Worm (Caenorhabditis elegans) whole organism, L1 larva: ENCODE results near the gene lec-10.
A peak's percentile ranks its signal among the peaks of the same experiment; 100 is the strongest.

Experiments
- C04F5.9 ChIP-seq: sonication (generic microtip); optimal IDR thresholded peaks from 2 replicates; lab custom pipeline; 2016; ENCODE audit warnings: missing genetic modification characterization, missing compliant biosample characterization
- C34B4.2 ChIP-seq: sonication (generic microtip); optimal IDR thresholded peaks from 2 replicates; lab custom pipeline; 2017; ENCODE audit warnings: mild to moderate bottlenecking, missing genetic modification characterization, missing compliant biosample characterization
- Y116A8C.19 ChIP-seq: sonication (generic microtip); optimal IDR thresholded peaks from 2 replicates; lab custom pipeline; 2016; ENCODE audit warnings: missing compliant biosample characterization, missing genetic modification characterization, borderline replicate concordance
- alr-1 ChIP-seq: fragments of 200-800 bp; sonication (Bioruptor generic); optimal IDR thresholded peaks from 2 replicates; lab custom pipeline; 2018; ENCODE audit warnings: borderline replicate concordance, mild to moderate bottlenecking, missing genetic modification characterization, missing compliant biosample characterization
- aly-2 ChIP-seq: fragments of 150-350 bp; optimal IDR thresholded peaks from 2 replicates; lab custom pipeline; 2014; ENCODE audit warnings: missing biosample characterization, missing genetic modification characterization
- ama-1 ChIP-seq: fragments of 150-350 bp; optimal IDR thresholded peaks from 2 replicates; lab custom pipeline; 2014
- ceh-8 ChIP-seq: fragments of 200-800 bp; sonication (Bioruptor generic); optimal IDR thresholded peaks from 2 replicates; lab custom pipeline; 2018; ENCODE audit warnings: mild to moderate bottlenecking, missing genetic modification characterization, moderate library complexity, missing compliant biosample characterization
- ceh-88 ChIP-seq: fragments of 200-800 bp; sonication (Bioruptor generic); IDR thresholded peaks from 2 replicates; pipeline ENCODE4 v1.3.6; 2022; ENCODE audit warnings: missing genetic modification characterization, missing compliant biosample characterization
- ces-1 ChIP-seq: fragments of 150-350 bp; optimal IDR thresholded peaks from 2 replicates; lab custom pipeline; 2014; ENCODE audit warnings: missing biosample characterization, missing genetic modification reagents, missing genetic modification characterization
- dsc-1 ChIP-seq: sonication (generic microtip); optimal IDR thresholded peaks from 2 replicates; lab custom pipeline; 2016; ENCODE audit warnings: mild to moderate bottlenecking, missing genetic modification characterization, missing compliant biosample characterization
- efl-1 ChIP-seq, 4 experiments: fragments of 150-350 bp; optimal IDR thresholded peaks in 3 of 4; peaks in 1 of 4; 1 replicate in 1 of 4; 2 replicates in 3 of 4; lab custom pipeline; 2014; ENCODE audit warnings: missing biosample characterization in 2 of 4, missing genetic modification characterization in 2 of 4, missing genetic modification reagents in 2 of 4
- efl-3 ChIP-seq: fragments of 200-800 bp; sonication (Bioruptor generic); optimal IDR thresholded peaks from 2 replicates; lab custom pipeline; 2018; ENCODE audit warnings: mild to moderate bottlenecking, missing genetic modification characterization, missing compliant biosample characterization
- egl-27 ChIP-seq, 2 experiments: fragments of 150-350 bp in 1 of 2; sonication (generic microtip); optimal IDR thresholded peaks; 3 replicates each; lab custom pipeline; 2017 to 2018; ENCODE audit warnings: missing biosample characterization in 2 of 2, missing genetic modification characterization in 2 of 2, missing genetic modification reagents in 2 of 2
- elt-2 ChIP-seq: sonication (generic microtip); optimal IDR thresholded peaks from 2 replicates; lab custom pipeline; 2016; ENCODE audit warnings: missing genetic modification characterization, mild to moderate bottlenecking, inconsistent platforms, missing compliant biosample characterization, missing genetic modification reagents
- fkh-10 ChIP-seq: sonication (generic microtip); optimal IDR thresholded peaks from 2 replicates; lab custom pipeline; 2017; ENCODE audit warnings: missing biosample characterization, missing genetic modification reagents, missing genetic modification characterization
- fkh-4 ChIP-seq: sonication (generic microtip); optimal IDR thresholded peaks from 2 replicates; lab custom pipeline; 2016; ENCODE audit warnings: missing compliant biosample characterization, missing genetic modification characterization, borderline replicate concordance
- fkh-8 ChIP-seq: sonication (generic microtip); optimal IDR thresholded peaks from 2 replicates; lab custom pipeline; 2016; ENCODE audit warnings: mild to moderate bottlenecking, missing genetic modification characterization, missing compliant biosample characterization
- fos-1 ChIP-seq: fragments of 150-350 bp; optimal IDR thresholded peaks from 2 replicates; lab custom pipeline; 2014; ENCODE audit warnings: missing biosample characterization, missing genetic modification characterization
- grh-1 ChIP-seq: fragments of 200-800 bp; sonication (Bioruptor generic); IDR thresholded peaks from 2 replicates; pipeline ENCODE4 v1.3.6; 2022; ENCODE audit warnings: missing genetic modification reagents, missing genetic modification characterization, missing compliant biosample characterization
- hpl-2 ChIP-seq: fragments of 150-350 bp; optimal IDR thresholded peaks from 2 replicates; lab custom pipeline; 2014; ENCODE audit warnings: missing biosample characterization, missing genetic modification reagents, missing genetic modification characterization
- irx-1 ChIP-seq: sonication (generic microtip); optimal IDR thresholded peaks from 2 replicates; lab custom pipeline; 2016; ENCODE audit warnings: missing genetic modification characterization, missing compliant biosample characterization
- isw-1 ChIP-seq: fragments of 200-800 bp; sonication (Bioruptor generic); IDR thresholded peaks from 2 replicates; pipeline ENCODE4 v1.3.6; 2022; ENCODE audit warnings: missing genetic modification characterization, missing compliant biosample characterization
- lin-13 ChIP-seq: fragments of 150-350 bp; optimal IDR thresholded peaks from 2 replicates; lab custom pipeline; 2014; ENCODE audit warnings: missing biosample characterization, missing genetic modification reagents, missing genetic modification characterization
- lin-15B ChIP-seq: fragments of 150-350 bp; sonication (generic microtip); optimal IDR thresholded peaks from 3 replicates; lab custom pipeline; 2014; ENCODE audit warnings: missing biosample characterization, missing genetic modification characterization
- lin-35 ChIP-seq, 2 experiments: fragments of 150-350 bp; optimal IDR thresholded peaks; 2 replicates each; lab custom pipeline; 2014; ENCODE audit warnings: missing biosample characterization in 2 of 2, missing genetic modification characterization in 2 of 2, missing genetic modification reagents in 2 of 2
- lin-39 ChIP-seq: fragments of 150-350 bp; optimal IDR thresholded peaks from 2 replicates; lab custom pipeline; 2014; ENCODE audit warnings: missing biosample characterization, missing genetic modification reagents, missing genetic modification characterization
- lir-3 ChIP-seq: sonication (generic microtip); optimal IDR thresholded peaks from 2 replicates; lab custom pipeline; 2016; ENCODE audit warnings: mild to moderate bottlenecking, missing genetic modification characterization, moderate library complexity, missing compliant biosample characterization; ENCODE audit not compliant: poor library complexity
- lsy-2 ChIP-seq, 2 experiments: fragments of 150-350 bp; optimal IDR thresholded peaks; 2 replicates each; lab custom pipeline; 2014; ENCODE audit warnings: missing biosample characterization in 2 of 2, missing genetic modification characterization in 2 of 2
- mab-9 ChIP-seq: fragments of 200-800 bp; sonication (Bioruptor generic); IDR thresholded peaks from 2 replicates; pipeline ENCODE4 v1.3.6; 2022; ENCODE audit warnings: missing genetic modification reagents, missing genetic modification characterization, missing compliant biosample characterization
- mef-2 ChIP-seq: fragments of 150-350 bp; optimal IDR thresholded peaks from 2 replicates; lab custom pipeline; 2014; ENCODE audit warnings: missing biosample characterization, missing genetic modification characterization
- nhr-11 ChIP-seq: fragments of 150-350 bp; optimal IDR thresholded peaks from 2 replicates; lab custom pipeline; 2014; ENCODE audit warnings: missing biosample characterization, missing genetic modification characterization
- nhr-12 ChIP-seq: sonication (generic microtip); optimal IDR thresholded peaks from 2 replicates; lab custom pipeline; 2017; ENCODE audit warnings: missing biosample characterization, missing genetic modification characterization
- nhr-20 ChIP-seq: sonication (generic microtip); optimal IDR thresholded peaks from 2 replicates; lab custom pipeline; 2016; ENCODE audit warnings: mild to moderate bottlenecking, missing genetic modification characterization, missing compliant biosample characterization
- nhr-47 ChIP-seq: sonication (generic microtip); optimal IDR thresholded peaks from 2 replicates; lab custom pipeline; 2016; ENCODE audit warnings: mild to moderate bottlenecking, missing genetic modification characterization, moderate library complexity, missing compliant biosample characterization
- nhr-71 ChIP-seq: sonication (generic microtip); optimal IDR thresholded peaks from 2 replicates; lab custom pipeline; 2016; ENCODE audit warnings: mild to moderate bottlenecking, missing genetic modification characterization, moderate library complexity, missing compliant biosample characterization
- nhr-76 ChIP-seq: sonication (generic microtip); optimal IDR thresholded peaks from 2 replicates; lab custom pipeline; 2017; ENCODE audit warnings: missing biosample characterization, missing genetic modification characterization
- nhr-77 ChIP-seq: fragments of 150-350 bp; optimal IDR thresholded peaks from 2 replicates; lab custom pipeline; 2014; ENCODE audit warnings: missing biosample characterization, missing genetic modification characterization
- pax-3 ChIP-seq: fragments of 200-800 bp; sonication (Bioruptor generic); optimal IDR thresholded peaks from 2 replicates; lab custom pipeline; 2018; ENCODE audit warnings: mild to moderate bottlenecking, missing genetic modification characterization, moderate library complexity, missing compliant biosample characterization
- rnt-1 ChIP-seq: sonication (generic microtip); optimal IDR thresholded peaks from 2 replicates; lab custom pipeline; 2016; ENCODE audit warnings: mild to moderate bottlenecking, missing genetic modification characterization, moderate library complexity, missing compliant biosample characterization
- sox-4 ChIP-seq: sonication (generic microtip); optimal IDR thresholded peaks from 2 replicates; lab custom pipeline; 2016; ENCODE audit warnings: missing genetic modification characterization, missing compliant biosample characterization
- sptf-1 ChIP-seq: fragments of 150-350 bp; optimal IDR thresholded peaks from 2 replicates; lab custom pipeline; 2014; ENCODE audit warnings: missing biosample characterization, missing genetic modification characterization
- swsn-7 ChIP-seq: sonication (generic microtip); optimal IDR thresholded peaks from 2 replicates; lab custom pipeline; 2016; ENCODE audit warnings: missing genetic modification characterization, missing compliant biosample characterization
- tbx-2 ChIP-seq: sonication (generic microtip); optimal IDR thresholded peaks from 2 replicates; lab custom pipeline; 2016; ENCODE audit warnings: missing genetic modification characterization, missing compliant biosample characterization
- tlp-1 ChIP-seq: fragments of 150-350 bp; optimal IDR thresholded peaks from 2 replicates; lab custom pipeline; 2014; ENCODE audit warnings: missing biosample characterization, missing genetic modification characterization
- unc-130 ChIP-seq: fragments of 150-350 bp; optimal IDR thresholded peaks from 2 replicates; lab custom pipeline; 2017; ENCODE audit warnings: missing biosample characterization, missing genetic modification characterization, inconsistent platforms
- unc-30 ChIP-seq: sonication (generic microtip); optimal IDR thresholded peaks from 2 replicates; lab custom pipeline; 2017; ENCODE audit warnings: missing biosample characterization, missing genetic modification characterization
- unc-62 ChIP-seq: fragments of 150-350 bp; optimal IDR thresholded peaks from 2 replicates; lab custom pipeline; 2014; ENCODE audit warnings: missing biosample characterization, missing genetic modification reagents, missing genetic modification characterization
- unc-86 ChIP-seq: sonication (generic microtip); optimal IDR thresholded peaks from 2 replicates; lab custom pipeline; 2016; ENCODE audit warnings: missing genetic modification characterization, missing compliant biosample characterization
- unc-98 ChIP-seq: fragments of 200-800 bp; sonication (Bioruptor generic); IDR thresholded peaks from 2 replicates; pipeline ENCODE4 v1.3.6; 2022; ENCODE audit warnings: missing genetic modification characterization, missing compliant biosample characterization
- vab-15 ChIP-seq: sonication (generic microtip); optimal IDR thresholded peaks from 2 replicates; lab custom pipeline; 2017; ENCODE audit warnings: missing genotype, mild to moderate bottlenecking, missing genetic modification characterization, missing compliant biosample characterization
- zag-1 ChIP-seq: fragments of 150-350 bp; optimal IDR thresholded peaks from 2 replicates; lab custom pipeline; 2014; ENCODE audit warnings: missing biosample characterization, missing genetic modification characterization
- ztf-4 ChIP-seq: fragments of 150-350 bp; optimal IDR thresholded peaks from 2 replicates; lab custom pipeline; 2014; ENCODE audit warnings: missing biosample characterization, missing genetic modification characterization

Gene lec-10

DNA sequence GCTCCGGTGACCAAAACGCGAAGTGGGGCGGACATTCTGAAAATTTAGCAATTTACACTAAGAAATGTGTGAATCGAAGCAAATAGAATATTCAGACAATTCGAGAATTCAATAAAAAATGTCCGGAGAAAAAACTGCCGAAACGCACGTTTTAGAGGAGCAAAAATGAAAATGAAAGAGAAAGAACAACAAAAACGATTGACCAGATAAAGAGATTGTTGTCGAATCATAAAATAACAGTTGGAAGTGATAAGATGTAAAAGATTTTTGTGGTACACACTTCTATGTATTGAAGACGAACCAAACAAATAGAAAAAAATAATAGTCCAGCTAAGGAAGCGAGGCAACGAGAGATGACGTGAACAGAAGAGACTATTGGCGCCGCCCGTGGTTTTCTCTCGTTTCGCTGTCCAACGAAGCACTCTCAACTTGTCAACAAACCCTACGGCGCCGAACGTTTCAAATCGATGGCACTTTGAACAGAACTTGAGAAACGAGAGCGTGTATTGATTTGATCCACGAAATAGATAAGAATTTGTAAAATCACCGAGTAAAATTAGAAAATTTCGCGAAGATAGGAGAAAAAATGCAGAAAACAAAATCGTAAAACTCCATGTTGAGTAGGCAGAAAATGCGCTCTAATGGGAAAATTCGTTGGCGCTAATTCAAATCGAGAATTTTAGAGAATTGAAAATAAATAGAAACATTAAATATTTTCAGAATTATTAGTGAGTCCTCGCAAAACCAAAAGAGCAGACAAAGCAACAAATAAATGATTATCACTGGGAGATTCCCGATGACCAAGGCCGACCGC, 27.8 kb upstream of the lec-10 start, which contains the start of gene mdh-1 (continued):
- no peak for TF ChIP-seq nhr-20 (tag; lab: Kevin White, UChicago)
- TF ChIP-seq lin-35 (GFP tag; optimal IDR thresholded peaks at IDR 0.05; lab: Kevin White, UChicago), result peak; percentile 30 to 71
- no peak for TF ChIP-seq swsn-7
- TF ChIP-seq mef-2 (tag; lab: Kevin White, UChicago), result no peak
- no peak for TF ChIP-seq lin-15B (tag; lab: Kevin White, UChicago)
- no peak for TF ChIP-seq nhr-12 (tag; lab: Kevin White, UChicago)
- TF ChIP-seq efl-1 (optimal IDR thresholded peaks at IDR 0.05; lab: Kevin White, UChicago), result peak in 1 of 2 experiments; percentile 75
- TF ChIP-seq efl-1 (GFP tag; optimal IDR thresholded peaks at IDR 0.05 in 1 of 2; lab: Kevin White, UChicago), result peak; percentile 72 to 96
- TF ChIP-seq fkh-4 (tag; lab: Kevin White, UChicago), result no peak
- no peak for TF ChIP-seq unc-86 (tag; lab: Kevin White, UChicago)
- peak; percentile 33 for TF ChIP-seq fkh-8 (tag; lab: Kevin White, UChicago)
- no peak for TF ChIP-seq Y116A8C.19 (tag; lab: Kevin White, UChicago)
- TF ChIP-seq ztf-4 (tag; lab: Kevin White, UChicago), result no peak
- no peak for TF ChIP-seq lsy-2 (tag; optimal IDR thresholded peaks at IDR 0.05; lab: Kevin White, UChicago)
- TF ChIP-seq tlp-1 (tag; lab: Kevin White, UChicago), result no peak
- TF ChIP-seq alr-1 (tag; lab: Kevin White, UChicago), result no peak
- TF ChIP-seq egl-27 (tag; optimal IDR thresholded peaks at IDR 0.05; lab: Kevin White, UChicago), result peak in 1 of 2 experiments; percentile 25
- TF ChIP-seq fkh-10 (GFP tag; lab: Kevin White, UChicago), result no peak
- TF ChIP-seq mab-9 (GFP tag; lab: Robert Waterston, UW), result no peak
- TF ChIP-seq vab-15, result no peak
- TF ChIP-seq sox-4 (tag; lab: Kevin White, UChicago), result no peak
- no peak for TF ChIP-seq lin-39 (tag; lab: Kevin White, UChicago)
- no peak for TF ChIP-seq fos-1 (tag; lab: Kevin White, UChicago)
- peak; percentile 29 for TF ChIP-seq elt-2 (tag; lab: Kevin White, UChicago)
- TF ChIP-seq unc-30, result no peak
- TF ChIP-seq ceh-8 (GFP tag; lab: Kevin White, UChicago), result no peak
- TF ChIP-seq nhr-11 (tag; lab: Kevin White, UChicago), result no peak
- TF ChIP-seq nhr-71 (tag; lab: Kevin White, UChicago), result no peak
- peak; percentile 11 for TF ChIP-seq pax-3 (tag; lab: Kevin White, UChicago)
- no peak for TF ChIP-seq dsc-1 (tag; lab: Kevin White, UChicago)
- no peak for TF ChIP-seq aly-2 (tag; lab: Kevin White, UChicago)
- no peak for TF ChIP-seq ces-1 (GFP tag; lab: Kevin White, UChicago)
- TF ChIP-seq lir-3 (tag; lab: Kevin White, UChicago), result no peak
- no peak for TF ChIP-seq grh-1 (GFP tag; lab: Robert Waterston, UW)
- TF ChIP-seq rnt-1 (tag; lab: Kevin White, UChicago), result no peak
- TF ChIP-seq unc-98 (GFP tag; lab: Robert Waterston, UW), result no peak
- TF ChIP-seq C04F5.9, result no peak
- TF ChIP-seq sptf-1 (tag; lab: Kevin White, UChicago), result no peak
- TF ChIP-seq nhr-76 (tag; lab: Kevin White, UChicago), result no peak
- no peak for TF ChIP-seq zag-1 (tag; lab: Kevin White, UChicago)
- TF ChIP-seq ama-1 (lab: Kevin White, UChicago), result no peak
- no peak for TF ChIP-seq C34B4.2 (tag; lab: Kevin White, UChicago)
- TF ChIP-seq unc-130, result no peak
- TF ChIP-seq irx-1 (tag; lab: Kevin White, UChicago), result no peak
- no peak for TF ChIP-seq unc-62 (GFP tag; lab: Kevin White, UChicago)
- TF ChIP-seq hpl-2 (GFP tag; lab: Kevin White, UChicago), result no peak
- TF ChIP-seq nhr-77, result no peak
- TF ChIP-seq lin-13 (GFP tag; lab: Kevin White, UChicago), result no peak
- no peak for TF ChIP-seq isw-1 (GFP tag; lab: Robert Waterston, UW)
- TF ChIP-seq tbx-2 (tag; lab: Kevin White, UChicago), result no peak
- no peak for TF ChIP-seq ceh-88 (GFP tag; lab: Robert Waterston, UW)
- TF ChIP-seq efl-3 (GFP tag; lab: Kevin White, UChicago), result no peak
- TF ChIP-seq nhr-47, result peak; percentile 13
